Fruit fly (Drosophila melanogaster) whole organism, larva: ENCODE measurements around the gene CG11555.

Experiments used
- noc ChIP-seq: fragments of 200-800 bp; sonication (Bioruptor generic); optimal IDR thresholded peaks from 3 replicates; lab custom pipeline; 2019; ENCODE audit warnings: missing biosample characterization, mild to moderate bottlenecking, missing genetic modification characterization, moderate library complexity

The CG11555 gene

DNA sequence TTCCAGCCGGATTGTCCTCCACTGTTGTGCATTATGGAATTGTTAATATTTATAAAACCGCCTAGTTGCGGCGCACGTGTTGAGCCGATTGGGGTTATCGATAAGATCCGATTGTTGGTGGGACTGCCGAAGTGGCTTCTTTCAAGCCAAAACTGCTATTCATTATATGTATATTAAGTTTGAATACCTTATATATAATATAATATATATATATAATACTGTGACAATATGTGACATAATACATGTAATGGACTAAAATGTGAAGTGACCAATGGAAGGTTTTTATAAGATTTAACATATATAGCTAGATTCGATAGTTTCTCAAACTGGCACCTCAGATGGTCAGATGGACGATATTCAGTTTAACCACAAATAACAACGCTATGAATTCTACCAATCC lies at the start of gene CG11555, which contains the start of gene mbm:
Gene CG11555 (plus strand): TSS at position 234 of the 400 bp plus-strand sequence.
Gene mbm (minus strand): TSS at position 113 of the 400 bp plus-strand sequence.
- no peak for TF ChIP-seq noc (tag; lab: Kevin White, UChicago)

DNA sequence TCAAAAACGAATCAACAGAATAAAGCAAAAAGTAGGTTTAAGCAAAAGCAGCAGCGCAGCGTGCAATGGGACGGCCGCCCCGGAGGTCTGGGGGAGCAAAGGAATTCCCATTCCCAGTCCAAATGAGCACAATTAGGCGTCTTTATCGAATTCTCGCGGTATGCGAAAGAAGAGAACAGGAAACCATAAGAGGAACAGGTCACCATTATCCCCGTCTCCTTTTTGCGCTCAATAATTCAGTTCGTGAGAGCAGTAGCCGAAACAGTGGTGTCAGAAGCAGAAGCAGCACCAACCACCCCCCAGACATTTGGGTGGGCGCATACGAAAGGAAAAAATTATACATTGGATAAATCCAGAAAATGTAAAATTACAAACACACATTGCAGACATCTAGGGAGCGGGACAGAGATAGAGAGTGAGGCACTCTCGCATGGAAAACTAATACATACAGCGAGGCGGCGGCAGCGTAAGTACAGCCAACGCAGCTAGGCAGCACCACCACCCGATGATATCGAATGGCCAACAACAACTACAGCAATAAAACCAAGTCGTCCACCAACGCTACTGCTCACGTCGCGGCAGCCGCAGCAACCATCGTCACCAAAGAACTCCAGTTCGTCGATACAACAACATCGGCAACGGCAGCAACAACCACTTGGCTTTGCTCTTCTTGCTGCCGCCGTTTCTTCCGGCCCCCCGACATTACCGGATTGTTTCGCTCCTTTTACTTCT lies 49.6 kb upstream of the CG11555 start:
- no peak for TF ChIP-seq noc (tag; lab: Kevin White, UChicago)

DNA sequence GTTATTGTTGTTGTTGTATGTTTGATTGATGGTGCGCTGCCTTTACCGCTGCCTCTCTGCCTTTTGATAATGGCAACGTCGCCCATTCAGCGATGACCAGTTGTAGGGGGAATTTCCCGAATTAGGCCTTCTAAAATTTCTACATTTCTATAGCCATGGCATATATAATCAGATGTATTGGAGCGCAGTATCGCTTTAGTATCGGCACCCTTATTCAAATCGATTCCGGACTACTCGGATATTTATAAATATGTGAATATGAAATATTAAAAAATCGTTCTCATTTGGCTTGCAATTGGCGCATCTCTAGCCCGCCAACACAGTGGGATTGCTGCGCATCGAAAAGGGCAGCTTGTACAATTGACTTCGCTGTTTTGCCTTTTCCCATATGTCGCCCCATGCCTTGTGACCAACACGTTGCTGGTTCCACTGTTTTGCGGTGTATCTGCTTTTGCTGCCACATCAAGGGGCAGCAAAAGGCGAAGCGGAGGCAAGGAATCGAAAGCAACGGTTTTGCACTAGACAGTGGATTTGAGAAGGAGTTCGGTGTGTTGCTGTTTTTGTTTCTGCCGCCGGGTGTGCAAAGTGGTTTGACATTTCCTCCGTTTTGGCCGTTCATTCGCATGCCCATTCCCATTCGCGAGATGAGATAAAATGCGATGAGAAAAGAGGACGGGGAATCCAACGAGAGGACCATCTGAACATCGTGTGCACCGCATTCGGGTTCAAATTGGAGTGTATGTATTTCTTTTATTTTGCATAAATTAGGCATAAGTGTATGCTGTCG lies 48.8 kb upstream of the CG11555 start:
- no peak for TF ChIP-seq noc (tag; lab: Kevin White, UChicago)

DNA sequence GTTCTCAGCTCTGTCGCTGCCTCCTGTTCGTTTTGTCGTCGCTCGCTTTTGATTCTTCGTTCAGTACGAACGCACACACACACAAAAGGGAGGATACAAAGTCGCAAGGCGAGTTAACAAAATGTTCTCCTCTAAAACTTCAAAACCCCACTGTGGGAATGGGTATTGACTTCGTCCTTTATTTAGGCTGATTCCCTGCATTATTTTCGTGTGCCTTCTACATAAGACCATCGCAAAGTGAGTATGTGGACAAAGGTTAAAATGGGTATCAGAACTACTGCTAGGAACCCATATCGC lies 48.3 kb upstream of the CG11555 start:
- TF ChIP-seq noc (tag; lab: Kevin White, UChicago): no peak

DNA sequence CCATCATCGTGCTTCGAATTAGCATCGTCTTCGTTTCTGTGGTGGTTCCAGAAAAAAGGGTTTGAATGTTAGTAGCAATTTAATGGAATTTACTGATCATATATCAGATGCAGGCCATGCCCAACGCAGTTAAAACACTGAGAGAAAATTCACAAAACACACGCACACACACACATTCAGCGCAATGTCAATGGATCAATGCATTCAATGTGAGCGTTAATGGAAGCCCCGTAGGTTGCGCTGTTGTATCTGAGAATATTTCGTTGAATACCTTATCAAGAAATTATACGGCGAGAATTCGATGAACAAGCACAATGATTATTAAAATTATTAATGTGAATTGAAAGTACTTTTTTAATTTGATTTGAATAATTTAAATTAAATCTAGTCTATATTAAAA lies 45.4 kb upstream of the CG11555 start:
- no peak for TF ChIP-seq noc (tag; lab: Kevin White, UChicago)

DNA sequence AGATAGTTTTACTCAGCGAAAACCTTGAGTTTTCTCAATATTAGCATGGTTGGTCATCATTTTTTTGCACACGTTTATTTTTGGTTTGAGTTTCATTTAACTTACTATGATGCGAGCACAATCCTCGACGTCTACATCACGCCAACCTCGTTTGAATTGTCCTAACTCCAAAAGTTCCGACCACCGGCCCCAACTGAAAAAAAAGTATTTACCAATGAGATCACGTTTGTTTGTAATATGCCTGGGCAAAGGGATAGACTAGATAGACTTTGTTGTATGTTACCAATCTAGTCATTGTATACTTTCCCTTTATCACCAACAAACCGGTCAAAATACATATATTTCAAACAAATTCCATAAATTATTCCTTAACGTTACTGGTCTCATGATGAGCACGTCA lies 41.4 kb upstream of the CG11555 start, which contains the start of gene CG13693:
Gene CG13693 (plus strand): TSS at position 301 of the 400 bp plus-strand sequence.
- TF ChIP-seq noc (tag; lab: Kevin White, UChicago): no peak

DNA sequence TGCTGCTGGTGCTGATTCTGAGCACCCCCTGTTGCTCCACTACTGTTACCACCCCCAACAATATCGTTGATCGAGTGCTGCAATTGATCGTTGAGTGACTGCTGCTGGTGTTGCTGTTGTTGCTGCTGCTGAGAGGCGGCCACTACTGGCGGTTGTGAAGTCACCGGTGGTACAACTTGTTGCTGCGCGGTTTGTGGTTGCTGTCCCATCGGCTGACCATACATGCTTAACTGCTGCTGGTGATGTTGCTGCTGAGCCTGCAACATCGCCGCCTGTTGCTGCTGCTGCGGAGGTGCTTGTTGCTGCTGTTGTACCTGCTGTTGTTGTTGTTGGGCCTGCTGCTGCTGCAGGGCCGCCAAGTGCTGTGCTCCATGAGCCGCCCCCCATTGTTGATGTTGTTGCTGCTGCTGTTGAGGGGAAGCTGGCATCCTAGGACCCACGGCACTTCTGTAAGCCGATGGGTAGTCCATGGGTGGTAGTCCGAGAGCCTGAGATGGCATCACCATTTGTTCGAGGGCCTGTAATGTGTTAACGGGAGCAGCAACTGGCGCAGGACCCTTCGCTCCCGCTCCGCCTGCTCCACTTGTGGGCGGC lies 33.4 kb upstream of the CG11555 start:
- TF ChIP-seq noc (tag; lab: Kevin White, UChicago): no peak

DNA sequence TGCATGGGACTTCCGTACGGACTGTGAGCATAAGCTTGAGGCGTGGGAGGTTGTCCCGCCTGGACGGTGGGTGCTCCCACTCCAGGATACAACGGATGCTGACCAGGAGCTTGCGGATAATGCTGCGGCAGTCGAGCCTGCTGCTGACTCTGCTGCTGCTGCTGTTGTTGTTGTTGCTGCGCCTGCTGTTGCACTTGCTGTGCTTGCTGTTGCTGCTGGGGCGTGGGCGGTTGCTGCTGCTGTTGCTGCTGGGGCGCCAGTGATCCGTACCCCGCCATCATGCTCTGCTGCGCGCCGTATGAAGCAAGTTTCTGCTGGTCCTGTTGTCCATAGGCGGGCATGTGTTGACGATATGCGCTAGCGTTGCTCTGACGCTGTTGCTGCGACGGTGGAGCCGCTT lies 32.2 kb upstream of the CG11555 start:
- TF ChIP-seq noc (tag; lab: Kevin White, UChicago): no peak

DNA sequence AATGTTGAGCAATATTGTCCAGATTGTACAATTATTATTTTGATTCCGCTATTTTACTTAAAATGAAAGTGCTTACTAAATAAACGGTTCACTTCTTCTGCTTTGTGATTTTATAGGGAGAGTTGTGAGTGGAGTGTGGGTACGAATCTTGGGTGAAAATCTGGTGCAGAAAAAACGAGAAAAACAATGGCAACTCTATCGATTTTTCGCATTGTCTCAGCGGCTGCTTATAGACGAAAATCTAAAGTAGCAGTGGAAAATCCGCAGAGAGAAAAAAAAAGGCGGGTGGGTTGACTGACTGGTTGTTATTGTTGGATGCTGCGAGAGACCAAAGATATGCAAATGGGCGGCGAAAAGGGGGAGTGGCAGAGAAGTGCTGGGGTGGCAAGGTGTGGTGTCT lies 30.5 kb upstream of the CG11555 start:
- TF ChIP-seq noc (tag; lab: Kevin White, UChicago): no peak

DNA sequence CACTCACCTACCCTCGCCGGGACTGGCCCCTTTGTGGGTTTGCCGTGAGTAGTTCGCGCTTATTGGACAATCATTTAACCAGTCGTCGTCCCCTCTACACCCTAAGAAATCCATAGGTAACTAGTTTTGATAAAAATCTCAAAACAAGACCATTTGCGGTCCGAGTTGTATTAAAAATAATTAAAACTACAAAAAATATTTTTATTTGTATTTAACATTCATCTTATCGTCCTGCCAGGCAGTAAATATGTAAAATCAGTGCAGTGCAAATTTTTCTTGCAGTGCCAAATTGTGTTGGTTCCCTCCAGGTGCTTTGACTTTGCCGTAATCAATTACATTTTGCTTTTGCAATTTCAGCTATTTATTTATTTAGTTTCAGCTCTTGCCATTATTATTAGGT lies 29.8 kb upstream of the CG11555 start:
- TF ChIP-seq noc (tag; lab: Kevin White, UChicago): peak; percentile 39

DNA sequence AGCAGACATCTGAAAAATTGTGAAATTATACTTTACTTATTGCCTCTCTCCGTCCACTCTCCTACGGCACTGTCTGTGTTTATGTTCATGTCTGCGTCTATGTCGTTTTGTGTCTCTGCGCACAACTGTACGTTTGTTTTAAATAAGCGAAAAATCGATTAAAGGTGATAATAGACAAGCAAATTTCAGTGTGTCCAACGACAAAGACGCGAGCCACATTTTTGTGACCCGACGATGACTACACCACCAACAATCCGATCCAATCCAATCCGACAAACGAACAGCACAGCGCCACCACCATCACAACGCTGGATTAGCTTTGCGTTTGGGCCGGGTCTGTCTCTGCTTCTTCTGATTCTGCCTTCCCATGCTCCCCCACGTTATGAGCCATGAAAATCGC lies 29.1 kb upstream of the CG11555 start:
- no peak for TF ChIP-seq noc (tag; lab: Kevin White, UChicago)

DNA sequence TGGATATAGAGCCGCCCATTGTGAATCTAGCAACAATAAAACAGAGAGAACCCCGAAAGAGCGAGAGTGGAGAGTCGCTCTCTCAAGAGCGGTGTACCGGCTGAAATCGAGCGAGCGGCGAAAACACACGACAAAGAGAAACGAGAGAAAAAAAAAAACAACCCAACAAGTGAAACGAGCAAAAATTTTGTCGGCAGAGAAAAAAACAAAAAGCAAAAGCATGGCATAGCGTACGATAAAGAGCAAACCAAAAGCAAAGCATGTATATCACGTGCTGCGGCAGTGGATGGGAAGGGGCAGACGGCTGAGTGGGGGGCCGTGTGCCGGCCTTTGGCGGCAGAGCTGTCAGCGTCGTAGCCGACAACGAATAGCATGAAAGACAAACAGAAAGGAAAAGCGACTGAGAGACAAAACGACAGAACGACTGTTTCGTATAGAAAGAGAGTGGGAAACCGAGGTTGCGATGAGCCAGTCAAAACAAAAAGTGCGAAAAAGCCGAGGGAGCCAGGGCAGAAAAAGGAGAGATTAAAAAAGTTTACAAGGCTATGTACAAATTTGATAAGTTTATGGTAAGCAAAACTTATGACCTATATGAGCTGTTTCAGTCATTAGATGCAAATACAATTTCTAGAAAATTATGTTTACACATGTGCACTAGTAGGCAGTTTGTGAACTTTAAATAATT lies 26.8 kb upstream of the CG11555 start:
- TF ChIP-seq noc (tag; lab: Kevin White, UChicago): peak; percentile 11

DNA sequence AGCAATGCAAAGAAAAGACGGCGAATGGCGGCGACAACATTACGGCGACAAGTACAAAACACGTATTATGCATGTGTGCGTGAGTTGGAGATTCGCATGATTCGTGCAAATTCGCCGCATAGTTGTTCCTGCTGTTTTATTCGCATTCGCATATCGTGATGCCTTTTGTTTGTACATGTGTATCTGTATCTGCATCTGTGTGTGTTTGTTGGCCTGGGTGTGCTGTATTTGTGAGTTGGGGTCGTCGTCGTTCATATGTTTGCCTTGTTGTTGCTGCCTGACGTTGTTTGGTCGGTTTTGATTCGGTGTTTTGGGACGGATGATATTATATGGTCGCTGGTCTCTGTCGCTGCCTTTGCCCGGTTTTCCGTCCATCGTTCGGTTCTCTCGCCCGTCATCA lies 26.2 kb upstream of the CG11555 start:
- TF ChIP-seq noc (tag; lab: Kevin White, UChicago): no peak

DNA sequence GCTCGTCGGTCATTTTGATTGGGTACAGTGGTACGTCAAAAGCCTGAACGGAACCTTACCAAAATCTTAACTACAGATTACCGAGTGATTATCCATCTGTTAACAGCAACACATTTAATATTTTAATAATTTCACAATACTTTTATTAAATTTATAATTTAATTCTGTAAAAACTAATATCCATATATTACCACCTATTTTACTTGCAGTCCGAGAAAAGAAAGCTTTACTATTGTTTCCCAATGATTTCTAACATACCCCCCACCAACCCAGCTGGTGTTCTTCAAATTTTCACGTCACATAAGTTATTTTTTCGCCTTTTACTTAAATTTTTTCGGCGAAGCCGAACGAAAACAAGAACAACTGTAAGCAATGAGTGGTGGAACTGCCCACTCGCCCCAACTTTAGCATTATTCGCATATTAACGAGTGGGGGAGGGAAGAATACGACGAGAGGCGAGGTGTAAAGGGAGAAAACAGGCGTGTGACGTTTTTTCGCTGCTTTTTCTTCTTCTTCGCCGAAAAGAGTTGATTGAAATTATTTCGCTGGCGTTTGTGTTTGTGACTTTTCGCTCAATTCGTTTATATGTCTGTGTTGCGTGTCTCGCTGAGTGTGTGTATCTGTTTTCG lies 25.7 kb upstream of the CG11555 start:
- TF ChIP-seq noc (tag; lab: Kevin White, UChicago): peak; percentile 92

DNA sequence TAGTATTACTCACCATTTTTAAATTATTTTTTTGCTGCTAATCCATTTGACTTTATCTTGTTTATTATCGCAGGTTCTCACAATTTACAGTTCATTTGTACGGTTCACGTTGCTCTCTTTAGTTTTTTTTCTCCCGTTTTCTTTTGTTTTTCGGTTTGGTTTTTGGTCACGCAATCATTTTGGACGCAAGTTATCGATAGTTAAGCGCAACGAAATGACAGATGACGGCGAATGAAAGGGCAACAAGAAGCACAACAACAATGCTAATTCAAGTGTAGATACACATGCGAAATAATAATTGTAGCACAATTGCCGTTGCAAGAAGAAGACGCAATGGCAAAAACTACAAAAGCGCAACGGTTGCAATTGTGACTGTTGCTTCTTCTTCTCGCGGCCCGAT lies 25.0 kb upstream of the CG11555 start:
- no peak for TF ChIP-seq noc (tag; lab: Kevin White, UChicago)
